Worm (Caenorhabditis elegans): ENCODE measurements around the gene gtap-1.
"Not testable (repeated sequence)": the region's sequence is repeated elsewhere in the genome, so short reads cannot be mapped to it uniquely, and the experiment has no call there.

Gene gtap-1

ce11 chrII:5833136-5833535 is at the start of gene gtap-1:
Gene gtap-1 (minus strand): TSS chrII:5833236.
- no peak for TF ChIP-seq sdc-2 (tag; optimal IDR thresholded peaks at IDR 0.05)
- TF ChIP-seq unc-42 (tag; optimal IDR thresholded peaks at IDR 0.05): no peak
- no peak for TF ChIP-seq F13H6.1 (tag; optimal IDR thresholded peaks at IDR 0.05)
- no peak for TF ChIP-seq pha-4 (tag; optimal IDR thresholded peaks at IDR 0.05)
- no peak for TF ChIP-seq ahr-1 (tag; optimal IDR thresholded peaks at IDR 0.05)
- TF ChIP-seq pqm-1 (tag; optimal IDR thresholded peaks at IDR 0.05): no peak
- TF ChIP-seq ceh-22 (tag; optimal IDR thresholded peaks at IDR 0.05): no peak
- TF ChIP-seq syd-9 (tag; optimal IDR thresholded peaks at IDR 0.05): no peak
- no peak for TF ChIP-seq hlh-6 (tag; optimal IDR thresholded peaks at IDR 0.05)
- TF ChIP-seq fkh-10 (GFP tag; optimal IDR thresholded peaks at IDR 0.05): no peak
- TF ChIP-seq madf-2 (tag; optimal IDR thresholded peaks at IDR 0.05): no peak
- TF ChIP-seq unc-86 (tag; optimal IDR thresholded peaks at IDR 0.05): no peak

ce11 chrII:5880677-5881076 is 47.6 kb upstream of the gtap-1 start:
- no peak for TF ChIP-seq ceh-14 (tag; optimal IDR thresholded peaks at IDR 0.05)
- no peak for TF ChIP-seq pat-9 (tag; optimal IDR thresholded peaks at IDR 0.05)
- no peak for TF ChIP-seq rnt-1 (tag; optimal IDR thresholded peaks at IDR 0.05)
- TF ChIP-seq hlh-15 (tag; optimal IDR thresholded peaks at IDR 0.05): no peak
- TF ChIP-seq ceh-31 (tag; optimal IDR thresholded peaks at IDR 0.05): no peak
- no peak for TF ChIP-seq hlh-13 (GFP tag; optimal IDR thresholded peaks at IDR 0.05)
- TF ChIP-seq ceh-6 (GFP tag; optimal IDR thresholded peaks at IDR 0.05): no peak
- TF ChIP-seq ahr-1 (tag; optimal IDR thresholded peaks at IDR 0.05): no peak
- TF ChIP-seq ceh-9 (tag; optimal IDR thresholded peaks at IDR 0.05): no peak
- TF ChIP-seq pha-2 (tag; optimal IDR thresholded peaks at IDR 0.05): no peak
- no peak for TF ChIP-seq nhr-11 (tag; optimal IDR thresholded peaks at IDR 0.05)
- TF ChIP-seq C38D4.7 (GFP tag; optimal IDR thresholded peaks at IDR 0.05): no peak
- no peak for TF ChIP-seq lin-11 (tag; optimal IDR thresholded peaks at IDR 0.05)
- no peak for TF ChIP-seq eyg-1 (tag; optimal IDR thresholded peaks at IDR 0.05)

ce11 chrII:5876511-5876910 is 43.5 kb upstream of the gtap-1 start, which contains the start of gene F55C12.2:
Gene F55C12.2 (plus strand): TSS chrII:5876811.
- not testable (repeated sequence) for TF ChIP-seq rnt-1 (tag; optimal IDR thresholded peaks at IDR 0.05); ahr-1 (tag; optimal IDR thresholded peaks at IDR 0.05); hlh-30 (tag; optimal IDR thresholded peaks at IDR 0.05; ENCODE audit: insufficient read depth)

- no peak for TF ChIP-seq fkh-6 (tag; optimal IDR thresholded peaks at IDR 0.05)
- TF ChIP-seq C08G9.2 (tag; optimal IDR thresholded peaks at IDR 0.05): no peak
- no peak for TF ChIP-seq K09A11.1 (tag; optimal IDR thresholded peaks at IDR 0.05; ENCODE audit: insufficient read depth)
- no peak for TF ChIP-seq mec-3 (tag; optimal IDR thresholded peaks at IDR 0.05; ENCODE audit: borderline replicate concordance)
- TF ChIP-seq sox-2 (GFP tag; IDR thresholded peaks at IDR 0.05): no peak
- TF ChIP-seq eyg-1 (tag; optimal IDR thresholded peaks at IDR 0.05): no peak
- no peak for TF ChIP-seq ttx-3 (tag; optimal IDR thresholded peaks at IDR 0.05)
- TF ChIP-seq fkh-10 (GFP tag; optimal IDR thresholded peaks at IDR 0.05): no peak
- TF ChIP-seq pha-4 (tag; optimal IDR thresholded peaks at IDR 0.05): no peak
- TF ChIP-seq ceh-6 (GFP tag; optimal IDR thresholded peaks at IDR 0.05): no peak
- no peak for TF ChIP-seq tbx-2 (tag; optimal IDR thresholded peaks at IDR 0.05)
- TF ChIP-seq ahr-1 (tag; optimal IDR thresholded peaks at IDR 0.05): no peak
- TF ChIP-seq gmeb-2 (tag; optimal IDR thresholded peaks at IDR 0.05): no peak
- no peak for TF ChIP-seq elt-4 (tag; optimal IDR thresholded peaks at IDR 0.05)
- TF ChIP-seq hlh-30 (tag; optimal IDR thresholded peaks at IDR 0.05; ENCODE audit: insufficient read depth): no peak
- TF ChIP-seq ceh-34 (tag; optimal IDR thresholded peaks at IDR 0.05): no peak
- no peak for TF ChIP-seq unc-3 (GFP tag; conservative IDR thresholded peaks at IDR 0.05)
- no peak for TF ChIP-seq unc-3 (tag; optimal IDR thresholded peaks at IDR 0.05)
- TF ChIP-seq ceh-2 (tag; optimal IDR thresholded peaks at IDR 0.05): no peak
Measured at ce11 chrII:5876053-5876452, 43.0 kb upstream of the gtap-1 start, which contains the start of gene F55C12.6. Gene F55C12.6 (minus strand): TSS chrII:5876153.
